Fruit fly (Drosophila melanogaster) whole organism, embryonic: ENCODE data around the gene CG13367.

Experiments
- CG10321 ChIP-seq: fragments of 200-800 bp; sonication (Bioruptor generic); IDR thresholded peaks from 2 replicates; pipeline ENCODE4 v1.3.6; 2022; ENCODE audit warnings: missing biosample characterization, missing genetic modification characterization
- CG11247 ChIP-seq: fragments of 200-800 bp; sonication (Bioruptor generic); IDR thresholded peaks from 2 replicates; pipeline ENCODE4 v1.3.6; 2022; ENCODE audit warnings: missing biosample characterization, missing genetic modification characterization
- CG13287 ChIP-seq: fragments of 200-800 bp; sonication (Bioruptor generic); IDR thresholded peaks from 2 replicates; pipeline ENCODE4 v1.3.6; 2022; ENCODE audit warnings: missing biosample characterization, missing genetic modification characterization; ENCODE audit not compliant: partially characterized antibody
- CG16863 ChIP-seq: fragments of 200-800 bp; sonication (Bioruptor generic); optimal IDR thresholded peaks from 3 replicates; lab custom pipeline; 2016; ENCODE audit warnings: missing biosample characterization, missing genetic modification characterization
- CG1832 ChIP-seq: fragments of 200-800 bp; sonication (Bioruptor generic); optimal IDR thresholded peaks from 2 replicates; lab custom pipeline; 2017; ENCODE audit warnings: missing biosample characterization, mild to moderate bottlenecking, missing genetic modification characterization, inconsistent platforms
- CG2120 ChIP-seq: fragments of 200-800 bp; sonication (Bioruptor generic); optimal IDR thresholded peaks from 3 replicates; lab custom pipeline; 2016; ENCODE audit warnings: missing biosample characterization, missing genetic modification characterization
- CG2889 ChIP-seq: fragments of 200-800 bp; sonication (Bioruptor generic); IDR thresholded peaks from 3 replicates; pipeline ENCODE4 v1.3.6; 2022; ENCODE audit warnings: missing biosample characterization, missing genetic modification characterization
- CG30403 ChIP-seq: fragments of 200-800 bp; sonication (Bioruptor generic); optimal IDR thresholded peaks from 3 replicates; lab custom pipeline; 2016; ENCODE audit warnings: missing biosample characterization, missing genetic modification characterization
- CG31441 ChIP-seq: fragments of 200-800 bp; sonication (Bioruptor generic); IDR thresholded peaks from 2 replicates; pipeline ENCODE4 v1.3.6; 2022; ENCODE audit warnings: missing biosample characterization, missing genetic modification characterization
- CG4707 ChIP-seq: fragments of 200-800 bp; sonication (Bioruptor generic); optimal IDR thresholded peaks from 2 replicates; lab custom pipeline; 2018; ENCODE audit warnings: missing biosample characterization, mild to moderate bottlenecking, missing genetic modification characterization, moderate library complexity
- CG7786 ChIP-seq: fragments of 200-800 bp; sonication (Bioruptor generic); optimal IDR thresholded peaks from 2 replicates; lab custom pipeline; 2016; ENCODE audit warnings: missing biosample characterization, missing genetic modification characterization
- D ChIP-seq, 2 experiments: fragments of 200-800 bp in 1 of 2; fragments of >200 bp in 1 of 2; sonication (Bioruptor generic) in 1 of 2; optimal IDR thresholded peaks; 2 replicates in 1 of 2; 3 replicates in 1 of 2; lab custom pipeline; 2017; ENCODE audit warnings: mild to moderate bottlenecking in 1 of 2, missing biosample characterization in 1 of 2, missing genetic modification characterization in 1 of 2, missing genetic modification reagents in 1 of 2
- Dad ChIP-seq: fragments of 200-800 bp; sonication (Bioruptor generic); optimal IDR thresholded peaks from 3 replicates; lab custom pipeline; 2016; ENCODE audit warnings: missing biosample characterization, missing genetic modification characterization
- Doc3 ChIP-seq: fragments of 200-800 bp; sonication (Bioruptor generic); IDR thresholded peaks from 3 replicates; pipeline ENCODE4 v1.3.6; 2022; ENCODE audit warnings: missing biosample characterization, missing genetic modification characterization; ENCODE audit not compliant: partially characterized antibody
- H15 ChIP-seq: fragments of 200-800 bp; sonication (Bioruptor generic); IDR thresholded peaks from 3 replicates; pipeline ENCODE4 v1.3.6; 2022; ENCODE audit warnings: missing biosample characterization, missing genetic modification characterization
- Hey ChIP-seq: fragments of 200-800 bp; sonication (Bioruptor generic); optimal IDR thresholded peaks from 3 replicates; lab custom pipeline; 2018; ENCODE audit warnings: missing biosample characterization, mild to moderate bottlenecking, missing genetic modification characterization
- Med ChIP-seq: fragments of 200-800 bp; sonication (Bioruptor generic); peaks from one replicate; lab custom pipeline; 2016; ENCODE audit warnings: missing biosample characterization, missing genetic modification characterization, mild to moderate bottlenecking, inconsistent platforms, moderate library complexity
- NFAT ChIP-seq: fragments of 200-800 bp; sonication (Bioruptor generic); IDR thresholded peaks from 2 replicates; pipeline ENCODE4 v1.3.6; 2022; ENCODE audit warnings: missing biosample characterization, missing genetic modification characterization
- Nf-YA ChIP-seq: fragments of 200-800 bp; sonication (Bioruptor generic); IDR thresholded peaks from 2 replicates; pipeline ENCODE4 v1.3.6; 2022; ENCODE audit warnings: missing biosample characterization, missing genetic modification characterization
- Nf-YB ChIP-seq: fragments of 200-800 bp; sonication (Bioruptor generic); optimal IDR thresholded peaks from 3 replicates; lab custom pipeline; 2019; ENCODE audit warnings: missing biosample characterization, mild to moderate bottlenecking, missing genetic modification characterization, moderate library complexity
- Nf-YC ChIP-seq: fragments of 200-800 bp; optimal IDR thresholded peaks from 3 replicates; lab custom pipeline; 2019; ENCODE audit warnings: missing biosample characterization, mild to moderate bottlenecking, missing genetic modification characterization, moderate library complexity
- Side ChIP-seq: fragments of 200-800 bp; sonication (Bioruptor generic); optimal IDR thresholded peaks from 2 replicates; lab custom pipeline; 2016; ENCODE audit warnings: missing biosample characterization, missing genetic modification characterization
- Six4 ChIP-seq: fragments of 200-800 bp; sonication (Bioruptor generic); optimal IDR thresholded peaks from 2 replicates; lab custom pipeline; 2016; ENCODE audit warnings: missing biosample characterization, missing genetic modification characterization
- abd-A ChIP-seq: fragments of 200-800 bp; sonication (Bioruptor generic); optimal IDR thresholded peaks from 3 replicates; lab custom pipeline; 2019; ENCODE audit warnings: missing biosample characterization, mild to moderate bottlenecking, missing genetic modification characterization, moderate library complexity
- caup ChIP-seq: fragments of 200-800 bp; sonication (Bioruptor generic); optimal IDR thresholded peaks from 3 replicates; lab custom pipeline; 2017; ENCODE audit warnings: missing biosample characterization, mild to moderate bottlenecking, missing genetic modification characterization, moderate library complexity; ENCODE audit not compliant: severe bottlenecking
- chif ChIP-seq, 2 experiments: fragments of 200-800 bp; sonication (Bioruptor generic); optimal IDR thresholded peaks; 3 replicates each; lab custom pipeline; 2016; ENCODE audit warnings: missing biosample characterization in 2 of 2, missing genetic modification characterization in 2 of 2
- dysf ChIP-seq: fragments of 200-800 bp; sonication (Bioruptor generic); IDR thresholded peaks from 3 replicates; pipeline ENCODE4 v1.3.6; 2022; ENCODE audit warnings: missing biosample characterization, missing genetic modification characterization
- eyg ChIP-seq: fragments of 200-800 bp; sonication (Bioruptor generic); optimal IDR thresholded peaks from 3 replicates; lab custom pipeline; 2016; ENCODE audit warnings: missing biosample characterization, missing genetic modification characterization
- hbn ChIP-seq: fragments of 200-800 bp; sonication (Bioruptor generic); IDR thresholded peaks from 2 replicates; pipeline ENCODE4 v1.3.6; 2022; ENCODE audit warnings: missing biosample characterization, missing genetic modification characterization; ENCODE audit not compliant: partially characterized antibody
- jumu ChIP-seq: fragments of 200-800 bp; sonication (Bioruptor generic); optimal IDR thresholded peaks from 3 replicates; lab custom pipeline; 2016; ENCODE audit warnings: missing biosample characterization, missing genetic modification characterization
- kni ChIP-seq: fragments of 200-800 bp; sonication (Bioruptor generic); optimal IDR thresholded peaks from 3 replicates; lab custom pipeline; 2017; ENCODE audit warnings: mild to moderate bottlenecking, missing biosample characterization, missing genetic modification reagents, missing genetic modification characterization
- lov ChIP-seq, 2 experiments: fragments of 200-800 bp in 1 of 2; fragments of >200 bp in 1 of 2; sonication (Bioruptor generic) in 1 of 2; IDR thresholded peaks in 1 of 2; optimal IDR thresholded peaks in 1 of 2; 2 replicates in 1 of 2; 3 replicates in 1 of 2; pipeline versions ENCODE4 v1.3.6 to Lab custom; 2017 to 2022; ENCODE audit warnings: missing biosample characterization in 1 of 2, missing genetic modification characterization in 1 of 2
- mirr ChIP-seq: fragments of 200-800 bp; sonication (Bioruptor generic); optimal IDR thresholded peaks from 3 replicates; lab custom pipeline; 2018; ENCODE audit warnings: missing biosample characterization, mild to moderate bottlenecking, missing genetic modification characterization
- phol ChIP-seq: fragments of 200-800 bp; sonication (Bioruptor generic); optimal IDR thresholded peaks from 3 replicates; lab custom pipeline; 2018; ENCODE audit warnings: missing biosample characterization, mild to moderate bottlenecking, missing genetic modification characterization, moderate library complexity
- pros ChIP-seq: fragments of 200-800 bp; sonication (Bioruptor generic); optimal IDR thresholded peaks from 3 replicates; lab custom pipeline; 2019; ENCODE audit warnings: missing biosample characterization, mild to moderate bottlenecking, missing genetic modification characterization, moderate library complexity
- row ChIP-seq: fragments of 200-800 bp; sonication (Bioruptor generic); IDR thresholded peaks from 3 replicates; pipeline ENCODE4 v1.3.6; 2022; ENCODE audit warnings: missing biosample characterization, missing genetic modification characterization
- schlank ChIP-seq: fragments of 200-800 bp; sonication (Bioruptor generic); optimal IDR thresholded peaks from 2 replicates; lab custom pipeline; 2018; ENCODE audit warnings: missing biosample characterization, mild to moderate bottlenecking, missing genetic modification characterization
- sens ChIP-seq: fragments of 200-800 bp; sonication (Bioruptor generic); peaks from one replicate; lab custom pipeline; 2016; ENCODE audit warnings: missing biosample characterization, missing genetic modification characterization
- seq ChIP-seq: fragments of 200-800 bp; sonication (Bioruptor generic); IDR thresholded peaks from 2 replicates; pipeline ENCODE4 v1.3.6; 2022; ENCODE audit warnings: missing biosample characterization, missing genetic modification characterization
- sob ChIP-seq: fragments of 200-800 bp; sonication (Bioruptor generic); IDR thresholded peaks from 2 replicates; pipeline ENCODE4 v1.3.6; 2022; ENCODE audit warnings: missing biosample characterization, missing genetic modification characterization
- stwl ChIP-seq: fragments of 200-800 bp; sonication (Bioruptor generic); optimal IDR thresholded peaks from 3 replicates; lab custom pipeline; 2018; ENCODE audit warnings: missing biosample characterization, mild to moderate bottlenecking, missing genetic modification characterization, moderate library complexity
- tio ChIP-seq: fragments of 200-800 bp; sonication (Bioruptor generic); optimal IDR thresholded peaks from 2 replicates; lab custom pipeline; 2017; ENCODE audit warnings: missing biosample characterization, missing genetic modification characterization, inconsistent platforms
- tll ChIP-seq, 2 experiments: fragments of 200-800 bp in 1 of 2; fragments of >200 bp in 1 of 2; sonication (Bioruptor generic) in 1 of 2; optimal IDR thresholded peaks; 2 replicates each; lab custom pipeline; 2017 to 2019; ENCODE audit warnings: missing biosample characterization in 2 of 2, missing genetic modification characterization in 2 of 2, mild to moderate bottlenecking in 1 of 2, moderate library complexity in 1 of 2
- toy ChIP-seq: fragments of 200-800 bp; sonication (Bioruptor generic); IDR thresholded peaks from 2 replicates; pipeline ENCODE4 v1.3.6; 2022; ENCODE audit warnings: missing biosample characterization, missing genetic modification characterization
- z ChIP-seq: fragments of 200-800 bp; sonication (Bioruptor generic); IDR thresholded peaks from 3 replicates; pipeline ENCODE4 v1.3.6; 2022; ENCODE audit warnings: missing biosample characterization, missing genetic modification characterization

CG13367 gene

DNA sequence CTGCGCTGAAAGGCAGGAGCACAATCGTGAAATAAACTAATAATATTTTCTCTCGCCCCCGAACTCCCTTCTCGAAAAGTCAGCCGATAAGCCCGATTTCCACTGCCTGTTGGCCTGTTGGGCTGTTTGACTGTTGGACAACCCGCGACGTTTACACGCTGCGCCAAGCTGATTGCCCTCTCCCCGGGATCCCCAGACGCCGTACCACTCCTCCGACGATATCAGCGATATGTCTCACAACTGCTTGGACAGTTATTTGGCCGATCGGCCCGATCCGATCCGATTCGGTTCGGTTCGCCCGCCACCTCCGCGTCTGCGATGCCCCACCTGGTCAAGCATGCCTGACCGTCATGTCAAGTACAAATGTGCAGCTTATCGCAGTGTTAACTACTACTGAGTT lies 44.8 kb upstream of the CG13367 start (continued):
- no peak for TF ChIP-seq hbn (GFP tag; lab: Robert Waterston, UW)
- no peak for TF ChIP-seq Side (GFP tag; lab: Kevin White, UChicago)
- TF ChIP-seq CG31441: no peak
- no peak for TF ChIP-seq sob (GFP tag; lab: Robert Waterston, UW)
- no peak for TF ChIP-seq CG13287
- peak; percentile 93 for TF ChIP-seq mirr (GFP tag; lab: Kevin White, UChicago)
- TF ChIP-seq H15 (GFP tag; lab: Robert Waterston, UW): no peak
- TF ChIP-seq CG4707: no peak
- TF ChIP-seq row (GFP tag; lab: Robert Waterston, UW): no peak
- TF ChIP-seq CG30403: no peak
- TF ChIP-seq Dad (GFP tag; lab: Kevin White, UChicago): no peak
- no peak for TF ChIP-seq eyg (GFP tag; lab: Kevin White, UChicago)
- no peak for TF ChIP-seq Doc3 (GFP tag; lab: Robert Waterston, UW)
- TF ChIP-seq jumu (GFP tag; lab: Kevin White, UChicago): no peak
- no peak for TF ChIP-seq Nf-YA
- TF ChIP-seq CG11247 (GFP tag; lab: Robert Waterston, UW): no peak
- TF ChIP-seq chif (GFP tag; optimal IDR thresholded peaks at IDR 0.05; lab: Kevin White, UChicago): no peak
- TF ChIP-seq NFAT: no peak
- no peak for TF ChIP-seq CG2889 (GFP tag; lab: Robert Waterston, UW)
- no peak for TF ChIP-seq abd-A (tag; lab: Kevin White, UChicago)
- no peak for TF ChIP-seq tio (GFP tag; lab: Kevin White, UChicago)
- no peak for TF ChIP-seq dysf
- TF ChIP-seq, all 482 proteins: peak for 18

DNA sequence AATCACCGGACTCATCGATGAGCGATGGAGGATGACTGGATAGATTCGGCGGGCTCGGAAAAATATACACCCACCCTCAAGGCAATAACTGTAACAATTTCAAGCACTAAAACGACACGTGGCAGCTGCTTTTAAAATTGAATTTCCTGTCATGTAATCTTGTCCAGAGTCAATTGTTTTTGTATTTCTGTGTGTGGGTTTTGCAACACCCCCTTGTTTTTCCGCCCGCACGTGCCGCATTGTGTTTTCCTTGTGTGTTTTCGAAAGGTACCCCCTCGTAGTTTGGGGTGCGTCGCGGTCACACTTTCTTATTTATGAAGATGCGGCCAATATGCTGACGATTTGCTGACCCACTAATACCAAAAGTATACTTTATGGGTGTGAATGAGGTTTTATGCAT lies 42.6 kb upstream of the CG13367 start:
- TF ChIP-seq Hey (tag; lab: Kevin White, UChicago) (peak; percentile 96), z (GFP tag; lab: Robert Waterston, UW) (no peak), CG7786 (GFP tag; lab: Kevin White, UChicago) (no peak), stwl (tag; lab: Kevin White, UChicago) (no peak), kni (GFP tag; lab: Kevin White, UChicago) (peak; percentile 37), Med (no peak), pros (GFP tag; lab: Kevin White, UChicago) (peak; percentile 47), D (optimal IDR thresholded peaks at IDR 0.05; lab: Kevin White, UChicago) (no peak), D (GFP tag; optimal IDR thresholded peaks at IDR 0.05; lab: Kevin White, UChicago) (peak; percentile 7), Six4 (GFP tag; lab: Kevin White, UChicago) (no peak), CG16863 (GFP tag; lab: Kevin White, UChicago) (no peak), sens (GFP tag; lab: Kevin White, UChicago) (peak; percentile 23), tll (GFP tag; optimal IDR thresholded peaks at IDR 0.05; lab: Kevin White, UChicago) (peak in 1 of 2 experiments; percentile 53), CG2120 (GFP tag; lab: Kevin White, UChicago) (no peak)

DNA sequence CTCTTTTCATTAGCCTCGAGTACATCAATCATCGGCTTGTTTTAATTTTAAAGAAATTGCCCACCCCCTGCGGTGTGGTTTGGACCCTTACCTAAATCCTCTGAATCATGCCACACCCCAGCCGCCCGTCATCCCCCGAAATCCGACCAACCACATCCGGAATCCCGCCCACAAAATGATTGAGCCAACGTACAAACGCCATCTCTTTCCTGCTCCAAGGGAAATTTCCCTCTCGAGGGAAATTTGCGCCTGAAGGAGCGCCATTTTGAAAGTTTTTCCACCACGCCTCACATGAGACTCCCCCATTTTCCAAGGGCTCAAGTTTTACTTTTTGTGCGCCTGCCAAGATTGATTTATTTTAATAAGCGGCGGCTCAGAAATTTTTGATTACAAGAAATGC lies 34.5 kb upstream of the CG13367 start:
- TF ChIP-seq caup: no peak
- TF ChIP-seq lov (optimal IDR thresholded peaks at IDR 0.05; lab: Kevin White, UChicago): no peak
- TF ChIP-seq lov (GFP tag; IDR thresholded peaks at IDR 0.05; lab: Robert Waterston, UW): no peak
- TF ChIP-seq Nf-YB: peak; percentile 93
- peak; percentile 95 for TF ChIP-seq Nf-YC (tag; lab: Kevin White, UChicago)
- peak; percentile 21 for TF ChIP-seq CG1832 (GFP tag; lab: Kevin White, UChicago)
- TF ChIP-seq CG10321: peak; percentile 75
- TF ChIP-seq phol (tag; lab: Kevin White, UChicago): peak; percentile 13
- TF ChIP-seq seq (GFP tag; lab: Robert Waterston, UW): peak; percentile 53; the same call in 1 of the 2 replicates
- TF ChIP-seq toy (GFP tag; lab: Robert Waterston, UW): no peak
- TF ChIP-seq schlank: no peak
